Fruit fly (Drosophila melanogaster): ENCODE data around the gene Dhc16F.

DNA sequence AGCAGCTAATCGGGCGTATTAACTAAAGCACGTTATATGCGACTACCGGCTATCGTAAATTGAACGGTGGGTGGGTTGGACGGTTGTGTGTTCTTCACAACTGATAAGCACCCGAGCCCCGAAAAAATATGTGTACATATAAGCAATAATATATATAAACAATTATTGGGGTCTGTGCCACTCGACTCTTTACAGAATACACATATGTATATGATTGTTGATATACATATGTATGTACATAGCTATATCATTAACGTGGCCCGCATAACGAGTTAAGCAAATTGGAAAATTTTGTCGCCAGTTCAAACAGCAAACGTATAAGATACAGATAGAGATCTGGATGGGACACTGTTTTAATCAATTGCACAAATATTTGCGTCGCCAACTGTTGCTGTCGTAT is 18.4 kb downstream of the Dhc16F start:
- TF ChIP-seq toe (GFP tag; optimal IDR thresholded peaks at IDR 0.05), result no peak
- no peak for TF ChIP-seq CG5204 (GFP tag; optimal IDR thresholded peaks at IDR 0.05)
- no peak for TF ChIP-seq pad (GFP tag; optimal IDR thresholded peaks at IDR 0.05)
- TF ChIP-seq Mnt (GFP tag; optimal IDR thresholded peaks at IDR 0.05), result no peak
- TF ChIP-seq CG7045 (GFP tag; optimal IDR thresholded peaks at IDR 0.05), result no peak
- no peak for TF ChIP-seq Hr96 (GFP tag; optimal IDR thresholded peaks at IDR 0.05)
- TF ChIP-seq CG14711 (tag; optimal IDR thresholded peaks at IDR 0.05), result no peak
- no peak for TF ChIP-seq bab1 (GFP tag; optimal IDR thresholded peaks at IDR 0.05)
- no peak for TF ChIP-seq CG11617 (GFP tag; optimal IDR thresholded peaks at IDR 0.05)
- no peak for TF ChIP-seq ovo (GFP tag; optimal IDR thresholded peaks at IDR 0.05)
- TF ChIP-seq cnc (optimal IDR thresholded peaks at IDR 0.05), result no peak
- TF ChIP-seq CG1620 (GFP tag; optimal IDR thresholded peaks at IDR 0.05), result no peak
- no peak for TF ChIP-seq CG7101 (tag; optimal IDR thresholded peaks at IDR 0.05)
- no peak for TF ChIP-seq CG33017 (tag; optimal IDR thresholded peaks at IDR 0.05)

Data from whole organism, adult.